Worm (Caenorhabditis elegans): Measurements from ENCODE around the gene F18G5.1.

ce11 chrX:9268373-9268772, 8.7 kb downstream of the F18G5.1 start:
- TF ChIP-seq pros-1 (tag; optimal IDR thresholded peaks at IDR 0.05) (no peak), ref-2 (tag; optimal IDR thresholded peaks at IDR 0.05) (no peak), tbx-2 (tag; optimal IDR thresholded peaks at IDR 0.05) (no peak), pqm-1 (tag; optimal IDR thresholded peaks at IDR 0.05) (no peak)
